Worm (Caenorhabditis elegans) whole organism, L4 larva: ENCODE results near the gene eri-5.

Source experiments
- D1046.2 ChIP-seq: fragments of 200-800 bp; sonication (Bioruptor generic); IDR thresholded peaks from 2 replicates; pipeline ENCODE4 v1.3.6; 2022; ENCODE audit warnings: missing genetic modification characterization, missing compliant biosample characterization
- F26F4.8 ChIP-seq: fragments of 200-800 bp; sonication (Bioruptor generic); conservative IDR thresholded peaks from 2 replicates; pipeline ENCODE4 v1.3.6; 2022; ENCODE audit warnings: missing genetic modification characterization, missing compliant biosample characterization
- F49E8.2 ChIP-seq: sonication (generic microtip); optimal IDR thresholded peaks from 2 replicates; lab custom pipeline; 2016; ENCODE audit warnings: missing compliant biosample characterization, mild to moderate bottlenecking, missing genetic modification characterization, borderline replicate concordance
- R02D3.7 ChIP-seq: fragments of 150-350 bp; sonication (generic microtip); optimal IDR thresholded peaks from 3 replicates; lab custom pipeline; 2014; ENCODE audit warnings: missing biosample characterization, missing genetic modification characterization
- T20F7.1 ChIP-seq: fragments of 200-800 bp; sonication (Bioruptor generic); optimal IDR thresholded peaks from 2 replicates; lab custom pipeline; 2018; ENCODE audit warnings: mild to moderate bottlenecking, missing genetic modification characterization, missing compliant biosample characterization
- Y5F2A.4 ChIP-seq: fragments of 200-800 bp; sonication (Bioruptor generic); optimal IDR thresholded peaks from 2 replicates; lab custom pipeline; 2018; ENCODE audit warnings: mild to moderate bottlenecking, missing genetic modification characterization, missing compliant biosample characterization
- Y75B8A.6 ChIP-seq: fragments of 200-800 bp; sonication (Bioruptor generic); IDR thresholded peaks from 2 replicates; pipeline ENCODE4 v1.3.6; 2022; ENCODE audit warnings: missing genetic modification reagents, missing genetic modification characterization, missing compliant biosample characterization
- ZK337.2 ChIP-seq: fragments of 200-800 bp; sonication (Bioruptor generic); IDR thresholded peaks from 2 replicates; pipeline ENCODE4 v1.3.6; 2022; ENCODE audit warnings: missing genetic modification reagents, missing genetic modification characterization, missing compliant biosample characterization
- ZK546.5 ChIP-seq, 2 experiments: sonication (generic microtip); optimal IDR thresholded peaks; 2 replicates each; lab custom pipeline; 2017; ENCODE audit warnings: missing biosample characterization in 2 of 2, missing genetic modification characterization in 2 of 2
- aha-1 ChIP-seq: fragments of 150-350 bp; peaks from one replicate; lab custom pipeline; 2014; ENCODE audit warnings: missing biosample characterization, missing genetic modification characterization
- aly-2 ChIP-seq: sonication (generic microtip); optimal IDR thresholded peaks from 2 replicates; lab custom pipeline; 2018; ENCODE audit warnings: missing biosample characterization, missing genetic modification characterization
- attf-4 ChIP-seq: sonication (generic microtip); optimal IDR thresholded peaks from 3 replicates; lab custom pipeline; 2017; ENCODE audit warnings: missing biosample characterization, missing genetic modification characterization
- ceh-62 ChIP-seq: sonication (generic microtip); optimal IDR thresholded peaks from 2 replicates; lab custom pipeline; 2017; ENCODE audit warnings: missing biosample characterization, missing genetic modification characterization
- cey-2 ChIP-seq: sonication (generic microtip); optimal IDR thresholded peaks from 3 replicates; lab custom pipeline; 2017; ENCODE audit warnings: missing genetic modification characterization, mild to moderate bottlenecking, missing compliant biosample characterization, antibody characterized with exemption, borderline replicate concordance; ENCODE audit not compliant: insufficient read depth
- daf-16 ChIP-seq, 3 experiments: sonication (generic microtip); optimal IDR thresholded peaks; 2 replicates each; lab custom pipeline; 2016 to 2017; ENCODE audit warnings: missing genetic modification characterization in 3 of 3, missing genetic modification reagents in 3 of 3, mild to moderate bottlenecking in 2 of 3, missing compliant biosample characterization in 2 of 3, missing biosample characterization in 1 of 3, moderate library complexity in 1 of 3
- daf-8 ChIP-seq: fragments of 200-800 bp; sonication (Bioruptor generic); IDR thresholded peaks from 2 replicates; pipeline ENCODE4 v1.3.6; 2022; ENCODE audit warnings: missing genetic modification characterization, missing compliant biosample characterization
- dmd-9 ChIP-seq: fragments of 200-800 bp; sonication (Bioruptor generic); IDR thresholded peaks from 2 replicates; pipeline ENCODE4 v1.3.6; 2022; ENCODE audit warnings: missing genetic modification reagents, missing genetic modification characterization, missing compliant biosample characterization
- dve-1 ChIP-seq: sonication (generic microtip); optimal IDR thresholded peaks from 2 replicates; lab custom pipeline; 2017; ENCODE audit warnings: antibody characterized with exemption, mild to moderate bottlenecking, missing genetic modification characterization, missing compliant biosample characterization; ENCODE audit not compliant: insufficient read depth
- egl-43 ChIP-seq: fragments of 200-800 bp; sonication (Bioruptor generic); IDR thresholded peaks from 2 replicates; pipeline ENCODE4 v1.3.6; 2022; ENCODE audit warnings: missing genetic modification reagents, missing genetic modification characterization, missing compliant biosample characterization
- hif-1 ChIP-seq, 2 experiments: sonication (generic microtip); optimal IDR thresholded peaks; 2 replicates each; lab custom pipeline; 2016 to 2017; ENCODE audit warnings: missing compliant biosample characterization in 2 of 2, missing genetic modification characterization in 2 of 2, missing genetic modification reagents in 2 of 2, missing genotype in 2 of 2, mild to moderate bottlenecking in 1 of 2
- jun-1 ChIP-seq: fragments of 150-350 bp; optimal IDR thresholded peaks from 2 replicates; lab custom pipeline; 2014; ENCODE audit warnings: missing biosample characterization, missing genetic modification reagents, missing genetic modification characterization
- lin-13 ChIP-seq: fragments of 150-350 bp; optimal IDR thresholded peaks from 2 replicates; lab custom pipeline; 2014; ENCODE audit warnings: missing biosample characterization, missing genetic modification reagents, missing genetic modification characterization
- lin-15B ChIP-seq: fragments of 150-350 bp; sonication (generic microtip); optimal IDR thresholded peaks from 3 replicates; lab custom pipeline; 2014; ENCODE audit warnings: missing biosample characterization, missing genetic modification characterization
- lin-38 ChIP-seq: fragments of 200-800 bp; sonication (Bioruptor generic); IDR thresholded peaks from 2 replicates; pipeline ENCODE4 v1.3.6; 2022; ENCODE audit warnings: missing genetic modification reagents, missing genetic modification characterization, missing compliant biosample characterization
- lin-39 ChIP-seq: fragments of 150-350 bp; optimal IDR thresholded peaks from 2 replicates; lab custom pipeline; 2014; ENCODE audit warnings: missing biosample characterization, missing genetic modification reagents, missing genetic modification characterization
- madf-9 ChIP-seq: fragments of 200-800 bp; sonication (Bioruptor generic); conservative IDR thresholded peaks from 2 replicates; pipeline ENCODE4 v1.3.6; 2022; ENCODE audit warnings: missing genetic modification reagents, missing genetic modification characterization, missing compliant biosample characterization
- mdl-1 ChIP-seq, 2 experiments: fragments of 150-350 bp in 1 of 2; sonication (generic microtip) in 1 of 2; optimal IDR thresholded peaks; 2 replicates each; lab custom pipeline; 2014 to 2017; ENCODE audit warnings: missing biosample characterization in 2 of 2, missing genetic modification characterization in 2 of 2
- mdt-29 ChIP-seq: fragments of 200-800 bp; sonication (Bioruptor generic); IDR thresholded peaks from 2 replicates; pipeline ENCODE4 v1.3.6; 2022; ENCODE audit warnings: missing genetic modification reagents, missing genetic modification characterization, missing compliant biosample characterization
- mes-2 ChIP-seq: sonication (generic microtip); optimal IDR thresholded peaks from 2 replicates; lab custom pipeline; 2016; ENCODE audit warnings: missing genotype, mild to moderate bottlenecking, missing genetic modification characterization, missing compliant biosample characterization; ENCODE audit not compliant: poor library complexity, severe bottlenecking
- mxl-2 ChIP-seq: fragments of 200-800 bp; sonication (Bioruptor generic); conservative IDR thresholded peaks from 2 replicates; pipeline ENCODE4 v1.3.6; 2022; ENCODE audit warnings: missing genetic modification reagents, missing genetic modification characterization, missing compliant biosample characterization
- nhr-111 ChIP-seq: fragments of 200-800 bp; sonication (Bioruptor generic); optimal IDR thresholded peaks from 2 replicates; lab custom pipeline; 2018; ENCODE audit warnings: mild to moderate bottlenecking, missing genetic modification characterization, missing compliant biosample characterization
- nhr-237 ChIP-seq: sonication (generic microtip); optimal IDR thresholded peaks from 2 replicates; lab custom pipeline; 2017; ENCODE audit warnings: missing biosample characterization, missing genetic modification characterization
- nhr-42 ChIP-seq: fragments of 200-800 bp; sonication (Bioruptor generic); IDR thresholded peaks from 2 replicates; pipeline ENCODE4 v1.3.6; 2022; ENCODE audit warnings: missing genetic modification characterization, missing compliant biosample characterization
- nhr-48 ChIP-seq: sonication (generic microtip); optimal IDR thresholded peaks from 2 replicates; lab custom pipeline; 2016; ENCODE audit warnings: mild to moderate bottlenecking, missing genetic modification characterization, missing compliant biosample characterization
- nhr-6 ChIP-seq: fragments of 150-350 bp; optimal IDR thresholded peaks from 2 replicates; lab custom pipeline; 2014; ENCODE audit warnings: missing biosample characterization, missing genetic modification characterization
- pha-4 ChIP-seq, 2 experiments: fragments of 150-350 bp in 1 of 2; fragments of 200-800 bp in 1 of 2; sonication (Bioruptor generic) in 1 of 2; IDR thresholded peaks in 1 of 2; optimal IDR thresholded peaks in 1 of 2; 2 replicates each; pipeline versions ENCODE4 v1.3.6 to Lab custom; 2014 to 2022; ENCODE audit warnings: missing genetic modification characterization in 2 of 2, missing genetic modification reagents in 2 of 2, missing biosample characterization in 1 of 2, missing compliant biosample characterization in 1 of 2
- php-3 ChIP-seq: fragments of 200-800 bp; sonication (Bioruptor generic); IDR thresholded peaks from 2 replicates; pipeline ENCODE4 v1.3.6; 2022; ENCODE audit warnings: missing genetic modification reagents, missing genetic modification characterization, missing compliant biosample characterization
- sdz-12 ChIP-seq: fragments of 200-800 bp; sonication (Bioruptor generic); optimal IDR thresholded peaks from 2 replicates; lab custom pipeline; 2018; ENCODE audit warnings: mild to moderate bottlenecking, missing genetic modification characterization, missing compliant biosample characterization
- snpc-1.2 ChIP-seq: fragments of 200-800 bp; sonication (Bioruptor generic); IDR thresholded peaks from 2 replicates; pipeline ENCODE4 v1.3.6; 2022; ENCODE audit warnings: missing genetic modification reagents, missing genetic modification characterization, missing compliant biosample characterization
- snpc-4 ChIP-seq: fragments of 150-350 bp; optimal IDR thresholded peaks from 2 replicates; lab custom pipeline; 2014; ENCODE audit warnings: missing biosample characterization, missing genetic modification characterization
- spr-3 ChIP-seq: fragments of 200-800 bp; sonication (Bioruptor generic); optimal IDR thresholded peaks from 2 replicates; lab custom pipeline; 2018; ENCODE audit warnings: mild to moderate bottlenecking, missing genetic modification characterization, missing compliant biosample characterization
- tag-97 ChIP-seq: fragments of 200-800 bp; sonication (Bioruptor generic); IDR thresholded peaks from 2 replicates; pipeline ENCODE4 v1.3.6; 2022; ENCODE audit warnings: missing genetic modification characterization, missing compliant biosample characterization
- tra-1 ChIP-seq: fragments of 200-800 bp; sonication (Bioruptor generic); IDR thresholded peaks from 2 replicates; pipeline ENCODE4 v1.3.6; 2022; ENCODE audit warnings: missing genetic modification reagents, missing genetic modification characterization, missing compliant biosample characterization
- unc-39 ChIP-seq: sonication (generic microtip); optimal IDR thresholded peaks from 2 replicates; lab custom pipeline; 2017; ENCODE audit warnings: missing biosample characterization, missing genetic modification characterization
- unc-62 ChIP-seq, 3 experiments: fragments of 150-350 bp in 1 of 3; sonication (generic microtip); optimal IDR thresholded peaks in 2 of 3; peaks in 1 of 3; 1 replicate in 1 of 3; 2 replicates in 2 of 3; lab custom pipeline; 2014 to 2017; ENCODE audit warnings: missing biosample characterization in 3 of 3, missing genetic modification characterization in 3 of 3, missing genetic modification reagents in 3 of 3, missing genotype in 1 of 3
- vab-7 ChIP-seq: fragments of 200-800 bp; sonication (Bioruptor generic); IDR thresholded peaks from 2 replicates; pipeline ENCODE4 v1.3.6; 2022; ENCODE audit warnings: missing genetic modification reagents, missing genetic modification characterization, missing compliant biosample characterization
- zfp-2 ChIP-seq: sonication (generic microtip); optimal IDR thresholded peaks from 2 replicates; lab custom pipeline; 2016; ENCODE audit warnings: mild to moderate bottlenecking, missing genetic modification characterization, missing compliant biosample characterization
- ztf-11 ChIP-seq: fragments of 150-350 bp; optimal IDR thresholded peaks from 2 replicates; lab custom pipeline; 2014; ENCODE audit warnings: missing biosample characterization, missing genetic modification characterization

Gene eri-5

ce11 chrIV:2408437-2408836 lies 17.8 kb downstream of the eri-5 start (continued):
- TF ChIP-seq ZK337.2 (GFP tag; lab: Robert Waterston, UW) (peak; percentile 71; the same call in 1 of the 2 replicates), zfp-2 (tag; lab: Kevin White, UChicago) (peak; percentile 56), ceh-62 (tag; lab: Kevin White, UChicago) (no peak), php-3 (peak; percentile 66; the same call in 1 of the 2 replicates), F26F4.8 (GFP tag; lab: Robert Waterston, UW) (no peak), tag-97 (no peak), unc-39 (tag; lab: Kevin White, UChicago) (no peak), lin-15B (tag; lab: Kevin White, UChicago) (no peak), daf-16 (GFP tag; optimal IDR thresholded peaks at IDR 0.05; lab: Kevin White, UChicago) (peak; percentile 75 to 81), daf-16 (tag; optimal IDR thresholded peaks at IDR 0.05; lab: Kevin White, UChicago) (peak; percentile 69), F49E8.2 (tag; lab: Kevin White, UChicago) (peak; percentile 44), mdt-29 (peak; percentile 78; the same call in 1 of the 2 replicates), nhr-6 (tag; lab: Kevin White, UChicago) (peak; percentile 75), aly-2 (tag; lab: Kevin White, UChicago) (no peak), lin-39 (tag; lab: Kevin White, UChicago) (no peak), aha-1 (tag; lab: Kevin White, UChicago) (peak; percentile 97), nhr-237 (no peak), sdz-12 (GFP tag; lab: Kevin White, UChicago) (no peak), dve-1 (peak; percentile 84), ztf-11 (tag; lab: Kevin White, UChicago) (no peak), nhr-111 (GFP tag; lab: Kevin White, UChicago) (peak; percentile 14), Y5F2A.4 (GFP tag; lab: Kevin White, UChicago) (peak; percentile 82), daf-8 (GFP tag; lab: Robert Waterston, UW) (no peak), R02D3.7 (tag; lab: Kevin White, UChicago) (no peak), D1046.2 (GFP tag; lab: Robert Waterston, UW) (peak; percentile 81; the same call in 1 of the 2 replicates), cey-2 (tag; lab: Kevin White, UChicago) (no peak), mes-2 (tag; lab: Kevin White, UChicago) (peak; percentile 91), lin-13 (GFP tag; lab: Kevin White, UChicago) (peak; percentile 95), mxl-2 (GFP tag; lab: Robert Waterston, UW) (0 out of 2 replicates have a peak, but pooled peaks have one; percentile 29), nhr-42 (GFP tag; lab: Robert Waterston, UW) (peak; percentile 79; the same call in 1 of the 2 replicates), dmd-9 (GFP tag; lab: Robert Waterston, UW) (peak; percentile 61; the same call in 1 of the 2 replicates), ZK546.5 (tag; optimal IDR thresholded peaks at IDR 0.05; lab: Kevin White, UChicago) (peak in 1 of 2 experiments; percentile 4), nhr-48 (tag; lab: Kevin White, UChicago) (peak; percentile 74), vab-7 (GFP tag; lab: Robert Waterston, UW) (peak; percentile 86), tra-1 (GFP tag; lab: Robert Waterston, UW) (peak; percentile 81), madf-9 (GFP tag; lab: Robert Waterston, UW) (peak; percentile 87), snpc-4 (no peak), attf-4 (no peak), unc-62 (GFP tag; optimal IDR thresholded peaks at IDR 0.05 in 1 of 2; lab: Kevin White, UChicago) (peak in 1 of 2 experiments; percentile 39), unc-62 (tag; optimal IDR thresholded peaks at IDR 0.05; lab: Kevin White, UChicago) (no peak), Y75B8A.6 (peak; percentile 71; the same call in 1 of the 2 replicates), mdl-1 (tag; optimal IDR thresholded peaks at IDR 0.05; lab: Kevin White, UChicago) (peak in 1 of 2 experiments; percentile 29), egl-43 (GFP tag; lab: Robert Waterston, UW) (peak; percentile 95), jun-1 (peak; percentile 33), spr-3 (peak; percentile 89), hif-1 (tag; optimal IDR thresholded peaks at IDR 0.05; lab: Kevin White, UChicago) (peak in 1 of 2 experiments; percentile 69), lin-38 (peak; percentile 89), snpc-1.2 (peak; percentile 86), pha-4 (GFP tag; IDR thresholded peaks at IDR 0.05; lab: Robert Waterston, UW) (peak; percentile 82), pha-4 (tag; optimal IDR thresholded peaks at IDR 0.05; lab: Kevin White, UChicago) (no peak), T20F7.1 (GFP tag; lab: Kevin White, UChicago) (no peak)
